Fruit fly (Drosophila melanogaster) whole organism, wandering third instar larva: ENCODE data around the gene psidin.

ENCODE experiments used
- CG9705 ChIP-seq: fragments of 200-800 bp; sonication (Bioruptor generic); optimal IDR thresholded peaks from 2 replicates; lab custom pipeline; 2018; ENCODE audit warnings: missing biosample characterization, mild to moderate bottlenecking, missing genetic modification characterization
- Dfd ChIP-seq: fragments of >200 bp; optimal IDR thresholded peaks from 2 replicates; lab custom pipeline; 2017; ENCODE audit warnings: missing biosample characterization, missing genetic modification characterization
- Hr78 ChIP-seq: fragments of >200 bp; optimal IDR thresholded peaks from 2 replicates; lab custom pipeline; 2017; ENCODE audit warnings: missing biosample characterization, missing genetic modification characterization
- fru ChIP-seq: fragments of 200-800 bp; sonication (Bioruptor generic); optimal IDR thresholded peaks from 3 replicates; lab custom pipeline; 2016; ENCODE audit warnings: missing biosample characterization, mild to moderate bottlenecking, missing genetic modification characterization
- lola ChIP-seq: fragments of >200 bp; optimal IDR thresholded peaks from 2 replicates; lab custom pipeline; 2017; ENCODE audit warnings: missing biosample characterization, missing genetic modification characterization
- psq ChIP-seq: fragments of 200-800 bp; sonication (Bioruptor generic); optimal IDR thresholded peaks from 3 replicates; lab custom pipeline; 2017; ENCODE audit warnings: missing biosample characterization, mild to moderate bottlenecking, missing genetic modification characterization, moderate library complexity
- sage ChIP-seq: fragments of 200-800 bp; sonication (Bioruptor generic); optimal IDR thresholded peaks from 2 replicates; lab custom pipeline; 2016; ENCODE audit warnings: missing biosample characterization, mild to moderate bottlenecking, missing genetic modification characterization
- usp ChIP-seq: fragments of >200 bp; optimal IDR thresholded peaks from 2 replicates; lab custom pipeline; 2017; ENCODE audit warnings: missing biosample characterization, missing genetic modification characterization
- woc ChIP-seq: sonication (Bioruptor generic); optimal IDR thresholded peaks from 2 replicates; lab custom pipeline; 2016; ENCODE audit warnings: missing biosample characterization, mild to moderate bottlenecking, missing genetic modification characterization

DNA sequence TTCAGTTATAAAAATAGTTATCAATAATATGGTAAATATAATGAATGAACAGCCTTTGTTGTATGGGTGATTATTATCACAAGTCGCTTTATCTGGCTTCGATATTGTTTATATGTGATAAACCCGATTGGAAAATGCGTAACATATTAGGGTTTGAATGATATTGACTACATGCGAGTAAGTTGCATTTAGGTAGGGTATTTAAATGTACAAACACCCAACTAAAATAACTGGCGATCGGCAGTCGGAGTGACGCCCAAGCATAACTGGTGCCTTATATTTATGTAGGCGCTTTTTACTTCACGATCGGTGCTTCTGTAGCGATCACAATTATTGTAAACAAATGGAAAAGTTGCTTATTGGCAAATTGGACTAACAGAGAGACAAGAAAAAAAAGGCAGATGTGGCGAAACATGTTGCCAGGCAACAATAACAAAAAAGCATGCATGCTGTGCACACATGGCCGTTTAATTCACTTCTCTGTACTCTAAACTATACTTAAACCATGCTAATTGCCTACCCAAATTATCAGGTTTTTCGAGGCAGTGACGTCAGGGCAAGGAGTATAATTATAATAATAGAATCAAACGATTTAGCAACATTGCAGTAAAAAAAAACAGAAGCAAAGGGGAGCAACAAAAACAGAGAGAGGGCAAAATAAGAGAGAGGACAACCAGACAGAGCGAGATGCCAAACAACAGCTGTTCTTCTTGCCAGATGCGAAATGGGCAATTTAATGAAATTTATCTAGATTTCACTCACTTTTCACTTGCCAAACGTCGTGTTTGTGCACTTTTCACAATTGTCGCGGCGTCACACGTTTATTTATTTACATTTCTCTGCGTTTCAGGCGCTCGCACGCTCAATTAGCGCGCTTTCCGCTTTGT is 13.9 kb upstream of the psidin start:
- TF ChIP-seq sage (GFP tag; lab: Kevin White, UChicago): no peak
- no peak for TF ChIP-seq woc (GFP tag; lab: Kevin White, UChicago)
- TF ChIP-seq fru (GFP tag; lab: Kevin White, UChicago): no peak
- no peak for TF ChIP-seq Hr78
- no peak for TF ChIP-seq usp (GFP tag; lab: Kevin White, UChicago)
- TF ChIP-seq psq (GFP tag; lab: Kevin White, UChicago): no peak
- no peak for TF ChIP-seq lola (GFP tag; lab: Kevin White, UChicago)
- TF ChIP-seq Dfd (GFP tag; lab: Kevin White, UChicago): no peak
- no peak for TF ChIP-seq CG9705 (GFP tag; lab: Kevin White, UChicago)
